Worm (Caenorhabditis elegans): ENCODE measurements around the gene F44G4.5.

ce11 chrII:9017628-9018027, 17.4 kb upstream of the F44G4.5 start:
- TF ChIP-seq him-1 (tag; optimal IDR thresholded peaks at IDR 0.05) (no peak), W03F9.2 (tag; optimal IDR thresholded peaks at IDR 0.05) (no peak)
